Worm (Caenorhabditis elegans) whole organism, L4 larva: ENCODE data around the gene slc-25A10.

Source experiments
- R02D3.7 ChIP-seq: fragments of 150-350 bp; sonication (generic microtip); optimal IDR thresholded peaks from 3 replicates; lab custom pipeline; 2014; ENCODE audit warnings: missing biosample characterization, missing genetic modification characterization
- ceh-28 ChIP-seq: fragments of 150-350 bp; optimal IDR thresholded peaks from 2 replicates; lab custom pipeline; 2014; ENCODE audit warnings: missing biosample characterization, missing genetic modification reagents, missing genetic modification characterization
- ceh-82 ChIP-seq: sonication (generic microtip); optimal IDR thresholded peaks from 2 replicates; lab custom pipeline; 2017; ENCODE audit warnings: missing biosample characterization, missing genetic modification characterization
- dve-1 ChIP-seq: sonication (generic microtip); optimal IDR thresholded peaks from 2 replicates; lab custom pipeline; 2017; ENCODE audit warnings: antibody characterized with exemption, mild to moderate bottlenecking, missing genetic modification characterization, missing compliant biosample characterization; ENCODE audit not compliant: insufficient read depth
- mep-1 ChIP-seq: fragments of 150-350 bp; sonication (generic microtip); optimal IDR thresholded peaks from 3 replicates; lab custom pipeline; 2014; ENCODE audit warnings: missing biosample characterization, missing genetic modification characterization
- mxl-2 ChIP-seq: fragments of 200-800 bp; sonication (Bioruptor generic); conservative IDR thresholded peaks from 2 replicates; pipeline ENCODE4 v1.3.6; 2022; ENCODE audit warnings: missing genetic modification reagents, missing genetic modification characterization, missing compliant biosample characterization
- pqm-1 ChIP-seq: sonication (generic microtip); optimal IDR thresholded peaks from 2 replicates; lab custom pipeline; 2017; ENCODE audit warnings: missing biosample characterization, missing genetic modification characterization
- rbr-2 ChIP-seq: sonication (generic microtip); optimal IDR thresholded peaks from 2 replicates; lab custom pipeline; 2016; ENCODE audit warnings: missing genotype, missing genetic modification characterization, missing compliant biosample characterization
- set-16 ChIP-seq: fragments of 200-800 bp; sonication (Bioruptor generic); IDR thresholded peaks from 2 replicates; pipeline ENCODE4 v1.3.6; 2022; ENCODE audit warnings: missing genetic modification reagents, missing genetic modification characterization, missing compliant biosample characterization
- snpc-4 ChIP-seq: fragments of 150-350 bp; optimal IDR thresholded peaks from 2 replicates; lab custom pipeline; 2014; ENCODE audit warnings: missing biosample characterization, missing genetic modification characterization
- unc-39 ChIP-seq: sonication (generic microtip); optimal IDR thresholded peaks from 2 replicates; lab custom pipeline; 2017; ENCODE audit warnings: missing biosample characterization, missing genetic modification characterization
- zfp-2 ChIP-seq: sonication (generic microtip); optimal IDR thresholded peaks from 2 replicates; lab custom pipeline; 2016; ENCODE audit warnings: mild to moderate bottlenecking, missing genetic modification characterization, missing compliant biosample characterization

ce11 chrX:6698267-6698666, 27.2 kb downstream of the slc-25A10 start, which contains the start of the genes F38B6.7 and F38B6.2:
- TF ChIP-seq unc-39 (no peak), mep-1 (no peak), set-16 (no peak), snpc-4 (tag; lab: Kevin White, UChicago) (no peak), zfp-2 (tag; lab: Kevin White, UChicago) (no peak), mxl-2 (GFP tag; lab: Robert Waterston, UW) (no peak), pqm-1 (tag; lab: Kevin White, UChicago) (no peak), rbr-2 (tag; lab: Kevin White, UChicago) (no peak), dve-1 (no peak), R02D3.7 (tag; lab: Kevin White, UChicago) (no peak), ceh-28 (no peak), ceh-82 (no peak)
